Fruit fly (Drosophila melanogaster): ENCODE results near the gene CG9119.

Gene CG9119

DNA sequence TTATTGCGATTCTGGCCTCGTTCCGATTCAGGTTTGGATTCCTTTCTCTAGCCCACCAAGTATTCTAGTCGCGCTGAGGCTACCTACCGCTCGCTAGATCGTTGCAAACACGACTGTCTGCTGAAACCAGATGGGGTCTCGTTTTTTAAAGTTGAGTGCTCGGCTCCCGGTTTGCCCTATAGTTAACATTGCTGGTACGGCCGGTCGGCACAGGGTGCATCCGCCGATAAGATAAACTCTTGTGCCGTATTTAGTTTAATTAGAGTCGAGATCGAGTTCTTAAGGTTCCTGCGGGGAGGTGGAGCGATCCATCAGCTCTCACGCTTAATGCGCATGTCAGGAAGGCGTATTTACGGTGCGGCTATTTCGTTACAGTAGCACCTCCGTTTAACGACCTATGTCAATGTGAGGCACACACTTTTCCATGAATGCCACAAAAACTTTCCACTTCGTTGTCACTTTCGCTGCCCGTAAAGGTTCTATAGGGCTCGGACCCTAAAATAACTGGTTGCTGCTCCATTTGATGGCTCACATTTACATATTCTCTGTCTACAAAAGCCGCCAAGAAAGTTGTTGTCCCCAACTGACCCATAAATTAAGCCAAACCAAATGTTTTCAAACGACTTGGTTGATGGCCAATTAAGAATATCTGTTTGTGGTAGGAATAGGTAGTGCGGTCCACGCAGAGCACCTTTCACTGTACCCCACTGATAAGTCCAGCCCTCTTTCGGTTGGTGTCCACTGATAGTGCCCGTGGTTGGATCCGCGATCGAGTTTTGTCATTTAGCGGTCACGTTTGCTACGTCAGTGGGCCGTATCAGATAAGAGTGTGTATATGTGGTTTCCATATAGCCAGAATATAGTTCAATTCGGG is at the start of gene CG9119 (continued):
- TF ChIP-seq repo (GFP tag; optimal IDR thresholded peaks at IDR 0.05): no peak
- 0 out of 2 replicates have a peak, but pooled peaks have one; percentile 40 for TF ChIP-seq Awh (GFP tag; IDR thresholded peaks at IDR 0.05)
- no peak for TF ChIP-seq CG13287 (GFP tag; IDR thresholded peaks at IDR 0.05; ENCODE audit: partially characterized antibody)
- TF ChIP-seq Hr39 (optimal IDR thresholded peaks at IDR 0.05): no peak
- TF ChIP-seq CG3163 (GFP tag; optimal IDR thresholded peaks at IDR 0.05): peak; percentile 20
- peak; percentile 75 for TF ChIP-seq dmrt99B (tag; optimal IDR thresholded peaks at IDR 0.05)
- no peak for TF ChIP-seq br (optimal IDR thresholded peaks at IDR 0.05)
- peak; percentile 11; the same call in 1 of the 2 replicates for TF ChIP-seq Dip2 (GFP tag; IDR thresholded peaks at IDR 0.05)
- peak; percentile 25 for TF ChIP-seq CG4282 (GFP tag; optimal IDR thresholded peaks at IDR 0.05)
- peak; percentile 51 for TF ChIP-seq crc (GFP tag; optimal IDR thresholded peaks at IDR 0.05)
- peak; percentile 38 for TF ChIP-seq ewg (GFP tag; optimal IDR thresholded peaks at IDR 0.05)
- no peak for TF ChIP-seq hkb (optimal IDR thresholded peaks at IDR 0.05)
- TF ChIP-seq hkb (GFP tag; IDR thresholded peaks at IDR 0.05): peak; percentile 59; the same call in 1 of the 2 replicates
- no peak for TF ChIP-seq CG10321 (GFP tag; IDR thresholded peaks at IDR 0.05)
- TF ChIP-seq CG17829 (tag; optimal IDR thresholded peaks at IDR 0.05): peak; percentile 52
- no peak for TF ChIP-seq CG10565 (GFP tag; optimal IDR thresholded peaks at IDR 0.05)
- peak; percentile 80 for TF ChIP-seq ind (GFP tag; optimal IDR thresholded peaks at IDR 0.05)
- TF ChIP-seq HLHmδ (GFP tag; optimal IDR thresholded peaks at IDR 0.05): peak; percentile 36
- TF ChIP-seq emc (GFP tag; optimal IDR thresholded peaks at IDR 0.05): peak; percentile 42
- no peak for TF ChIP-seq lbe (GFP tag; optimal IDR thresholded peaks at IDR 0.05)
- no peak; the same call in 1 of the 2 replicates for TF ChIP-seq ranshi (GFP tag; IDR thresholded peaks at IDR 0.05)
- TF ChIP-seq CG8478 (optimal IDR thresholded peaks at IDR 0.05): no peak
- peak; percentile 58 for TF ChIP-seq CG16863 (GFP tag; optimal IDR thresholded peaks at IDR 0.05)
- TF ChIP-seq CG1832 (GFP tag; optimal IDR thresholded peaks at IDR 0.05): no peak
- no peak for TF ChIP-seq Trl (optimal IDR thresholded peaks at IDR 0.05)
- TF ChIP-seq Trl (GFP tag; optimal IDR thresholded peaks at IDR 0.05): peak; percentile 55
- TF ChIP-seq wdn (GFP tag; IDR thresholded peaks at IDR 0.05): 0 out of 2 replicates have a peak, but pooled peaks have one; percentile 47
- no peak for TF ChIP-seq inv (GFP tag; IDR thresholded peaks at IDR 0.05; ENCODE audit: partially characterized antibody)
- no peak for TF ChIP-seq CG2129 (GFP tag; IDR thresholded peaks at IDR 0.05; ENCODE audit: partially characterized antibody)
- TF ChIP-seq bigmax (GFP tag; optimal IDR thresholded peaks at IDR 0.05): no peak
- no peak for TF ChIP-seq MESR4 (GFP tag; optimal IDR thresholded peaks at IDR 0.05)
- TF ChIP-seq p53 (GFP tag; optimal IDR thresholded peaks at IDR 0.05): peak; percentile 11
- peak; percentile 49 for TF ChIP-seq kni (GFP tag; optimal IDR thresholded peaks at IDR 0.05)
- TF ChIP-seq Spps (tag; optimal IDR thresholded peaks at IDR 0.05): peak; percentile 72
- peak; percentile 12 for TF ChIP-seq Fer2 (tag; optimal IDR thresholded peaks at IDR 0.05)
- TF ChIP-seq HHEX (GFP tag; optimal IDR thresholded peaks at IDR 0.05): peak; percentile 75
- no peak for TF ChIP-seq C15 (GFP tag; IDR thresholded peaks at IDR 0.05)
- TF ChIP-seq Ets65A (GFP tag): peak; percentile 95
- no peak for TF ChIP-seq trh (GFP tag; optimal IDR thresholded peaks at IDR 0.05)
- TF ChIP-seq Usf (GFP tag; optimal IDR thresholded peaks at IDR 0.05): no peak
- no peak for TF ChIP-seq CG4360 (GFP tag; IDR thresholded peaks at IDR 0.05)
- peak; percentile 49 for TF ChIP-seq tx (GFP tag; optimal IDR thresholded peaks at IDR 0.05)
- TF ChIP-seq CG2875 (GFP tag; optimal IDR thresholded peaks at IDR 0.05): no peak
- no peak for TF ChIP-seq dm (GFP tag; optimal IDR thresholded peaks at IDR 0.05)
- no peak for TF ChIP-seq Poxn (GFP tag; IDR thresholded peaks at IDR 0.05)
- TF ChIP-seq nmo (GFP tag; optimal IDR thresholded peaks at IDR 0.05): peak; percentile 66
- no peak for TF ChIP-seq aop (GFP tag; IDR thresholded peaks at IDR 0.05)
- TF ChIP-seq Hey (tag; optimal IDR thresholded peaks at IDR 0.05): no peak
- no peak for TF ChIP-seq dati (GFP tag; IDR thresholded peaks at IDR 0.05)
- TF ChIP-seq CG10366 (GFP tag; IDR thresholded peaks at IDR 0.05): peak; percentile 44
- TF ChIP-seq Dfd (GFP tag; optimal IDR thresholded peaks at IDR 0.05): no peak
